Worm (Caenorhabditis elegans) whole organism, young adult: ENCODE measurements around the gene F15E6.9.

ENCODE experiments used
- B0261.1 ChIP-seq: sonication (generic microtip); optimal IDR thresholded peaks from 2 replicates; lab custom pipeline; 2016; ENCODE audit warnings: mild to moderate bottlenecking, missing genetic modification characterization, moderate library complexity, missing compliant biosample characterization
- C06A6.2 ChIP-seq: fragments of 200-800 bp; sonication (Bioruptor generic); conservative IDR thresholded peaks from 2 replicates; pipeline ENCODE4 v1.3.6; 2022; ENCODE audit warnings: missing genetic modification characterization, missing compliant biosample characterization
- C17E4.6 ChIP-seq: fragments of 200-800 bp; sonication (Bioruptor generic); IDR thresholded peaks from 2 replicates; pipeline ENCODE4 v1.3.6; 2022; ENCODE audit warnings: missing genetic modification reagents, missing genetic modification characterization, missing compliant biosample characterization
- ama-1 ChIP-seq, 3 experiments: fragments of 150-350 bp in 1 of 3; sonication (generic microtip) in 2 of 3; optimal IDR thresholded peaks; 2 replicates each; lab custom pipeline; 2014 to 2018; ENCODE audit warnings: missing biosample characterization in 2 of 3, missing genetic modification characterization in 2 of 3, missing genetic modification reagents in 2 of 3
- attf-6 ChIP-seq: fragments of 200-800 bp; sonication (Bioruptor generic); IDR thresholded peaks from 2 replicates; pipeline ENCODE4 v1.3.6; 2022; ENCODE audit warnings: missing genetic modification reagents, missing genetic modification characterization, missing compliant biosample characterization
- efl-1 ChIP-seq: fragments of 150-350 bp; optimal IDR thresholded peaks from 2 replicates; lab custom pipeline; 2014; ENCODE audit warnings: missing biosample characterization, missing genetic modification reagents, missing genetic modification characterization
- egl-44 ChIP-seq: fragments of 200-800 bp; sonication (Bioruptor generic); IDR thresholded peaks from 2 replicates; pipeline ENCODE4 v1.3.6; 2022; ENCODE audit warnings: missing genetic modification reagents, missing genetic modification characterization, missing compliant biosample characterization
- lin-26 ChIP-seq: fragments of 200-800 bp; sonication (Bioruptor generic); IDR thresholded peaks from 2 replicates; pipeline ENCODE4 v1.3.6; 2022; ENCODE audit warnings: missing genetic modification reagents, missing genetic modification characterization, missing compliant biosample characterization
- mel-28 ChIP-seq: sonication (generic microtip); optimal IDR thresholded peaks from 2 replicates; lab custom pipeline; 2016; ENCODE audit warnings: borderline replicate concordance, mild to moderate bottlenecking, missing genetic modification characterization, missing compliant biosample characterization
- sptf-2 ChIP-seq: fragments of 200-800 bp; sonication (Bioruptor generic); optimal IDR thresholded peaks from 2 replicates; lab custom pipeline; 2018; ENCODE audit warnings: mild to moderate bottlenecking, missing genetic modification characterization, missing compliant biosample characterization

ce11 chrIV:4262993-4263392, 35.9 kb downstream of the F15E6.9 start, which contains the start of gene col-33:
- TF ChIP-seq C06A6.2 (GFP tag; lab: Robert Waterston, UW) (no peak), C17E4.6 (GFP tag; lab: Robert Waterston, UW) (no peak), lin-26 (GFP tag; lab: Robert Waterston, UW) (no peak), attf-6 (GFP tag; lab: Robert Waterston, UW) (no peak), B0261.1 (tag; lab: Kevin White, UChicago) (no peak), sptf-2 (GFP tag; lab: Kevin White, UChicago) (no peak), egl-44 (no peak), efl-1 (GFP tag; lab: Kevin White, UChicago) (no peak), mel-28 (tag; lab: Kevin White, UChicago) (no peak), ama-1 (optimal IDR thresholded peaks at IDR 0.05; lab: Kevin White, UChicago) (no peak), ama-1 (GFP tag; optimal IDR thresholded peaks at IDR 0.05; lab: Kevin White, UChicago) (no peak)
